Worm (Caenorhabditis elegans) whole organism, L4 larva: ENCODE measurements around the gene C27A7.8.
A peak's percentile ranks its signal among the peaks of the same experiment; 100 is the strongest.

Source experiments
- D1046.2 ChIP-seq: fragments of 200-800 bp; sonication (Bioruptor generic); IDR thresholded peaks from 2 replicates; pipeline ENCODE4 v1.3.6; 2022; ENCODE audit warnings: missing genetic modification characterization, missing compliant biosample characterization
- F26F4.8 ChIP-seq: fragments of 200-800 bp; sonication (Bioruptor generic); conservative IDR thresholded peaks from 2 replicates; pipeline ENCODE4 v1.3.6; 2022; ENCODE audit warnings: missing genetic modification characterization, missing compliant biosample characterization
- F44E2.7 ChIP-seq: fragments of 200-800 bp; sonication (Bioruptor generic); IDR thresholded peaks from 2 replicates; pipeline ENCODE4 v2.1.2; 2022; ENCODE audit warnings: missing genetic modification characterization, missing compliant biosample characterization
- F49E8.2 ChIP-seq: sonication (generic microtip); optimal IDR thresholded peaks from 2 replicates; lab custom pipeline; 2016; ENCODE audit warnings: missing compliant biosample characterization, mild to moderate bottlenecking, missing genetic modification characterization, borderline replicate concordance
- ZK337.2 ChIP-seq: fragments of 200-800 bp; sonication (Bioruptor generic); IDR thresholded peaks from 2 replicates; pipeline ENCODE4 v1.3.6; 2022; ENCODE audit warnings: missing genetic modification reagents, missing genetic modification characterization, missing compliant biosample characterization
- aha-1 ChIP-seq: fragments of 150-350 bp; peaks from one replicate; lab custom pipeline; 2014; ENCODE audit warnings: missing biosample characterization, missing genetic modification characterization
- attf-4 ChIP-seq: sonication (generic microtip); optimal IDR thresholded peaks from 3 replicates; lab custom pipeline; 2017; ENCODE audit warnings: missing biosample characterization, missing genetic modification characterization
- ceh-20 ChIP-seq: fragments of 200-800 bp; sonication (Bioruptor generic); IDR thresholded peaks from 2 replicates; pipeline ENCODE4 v1.3.6; 2022; ENCODE audit warnings: missing genetic modification reagents, missing genetic modification characterization, missing compliant biosample characterization
- daf-16 ChIP-seq, 3 experiments: sonication (generic microtip); optimal IDR thresholded peaks; 2 replicates each; lab custom pipeline; 2016 to 2017; ENCODE audit warnings: missing genetic modification characterization in 3 of 3, missing genetic modification reagents in 3 of 3, mild to moderate bottlenecking in 2 of 3, missing compliant biosample characterization in 2 of 3, missing biosample characterization in 1 of 3, moderate library complexity in 1 of 3
- daf-8 ChIP-seq: fragments of 200-800 bp; sonication (Bioruptor generic); IDR thresholded peaks from 2 replicates; pipeline ENCODE4 v1.3.6; 2022; ENCODE audit warnings: missing genetic modification characterization, missing compliant biosample characterization
- dmd-6 ChIP-seq: fragments of 200-800 bp; sonication (Bioruptor generic); IDR thresholded peaks from 2 replicates; pipeline ENCODE4 v1.3.6; 2022; ENCODE audit warnings: missing genetic modification reagents, missing genetic modification characterization, missing compliant biosample characterization
- duxl-1 ChIP-seq: sonication (generic microtip); optimal IDR thresholded peaks from 2 replicates; lab custom pipeline; 2016; ENCODE audit warnings: mild to moderate bottlenecking, missing genetic modification characterization, moderate library complexity, missing compliant biosample characterization; ENCODE audit not compliant: poor library complexity
- dve-1 ChIP-seq: sonication (generic microtip); optimal IDR thresholded peaks from 2 replicates; lab custom pipeline; 2017; ENCODE audit warnings: antibody characterized with exemption, mild to moderate bottlenecking, missing genetic modification characterization, missing compliant biosample characterization; ENCODE audit not compliant: insufficient read depth
- egl-43 ChIP-seq: fragments of 200-800 bp; sonication (Bioruptor generic); IDR thresholded peaks from 2 replicates; pipeline ENCODE4 v1.3.6; 2022; ENCODE audit warnings: missing genetic modification reagents, missing genetic modification characterization, missing compliant biosample characterization
- lim-7 ChIP-seq: fragments of 200-800 bp; sonication (Bioruptor generic); IDR thresholded peaks from 2 replicates; pipeline ENCODE4 v1.3.6; 2022; ENCODE audit warnings: missing genetic modification characterization, missing compliant biosample characterization
- lin-38 ChIP-seq: fragments of 200-800 bp; sonication (Bioruptor generic); IDR thresholded peaks from 2 replicates; pipeline ENCODE4 v1.3.6; 2022; ENCODE audit warnings: missing genetic modification reagents, missing genetic modification characterization, missing compliant biosample characterization
- lir-3 ChIP-seq: sonication (generic microtip); optimal IDR thresholded peaks from 2 replicates; lab custom pipeline; 2016; ENCODE audit warnings: mild to moderate bottlenecking, missing genetic modification characterization, missing compliant biosample characterization
- lsy-2 ChIP-seq, 2 experiments: fragments of 150-350 bp in 1 of 2; sonication (generic microtip) in 1 of 2; optimal IDR thresholded peaks; 2 replicates each; lab custom pipeline; 2014 to 2017; ENCODE audit warnings: missing biosample characterization in 2 of 2, missing genetic modification characterization in 2 of 2
- madf-5 ChIP-seq, 2 experiments: fragments of 200-800 bp; sonication (Bioruptor generic); IDR thresholded peaks; 2 replicates each; pipeline ENCODE4 v1.3.6; 2022; ENCODE audit warnings: missing compliant biosample characterization in 2 of 2, missing genetic modification characterization in 2 of 2
- nhr-102 ChIP-seq: sonication (generic microtip); optimal IDR thresholded peaks from 2 replicates; lab custom pipeline; 2016; ENCODE audit warnings: mild to moderate bottlenecking, missing genetic modification characterization, moderate library complexity, missing compliant biosample characterization
- nhr-11 ChIP-seq: fragments of 150-350 bp; optimal IDR thresholded peaks from 2 replicates; lab custom pipeline; 2014; ENCODE audit warnings: missing biosample characterization, missing genetic modification characterization
- nhr-111 ChIP-seq: fragments of 200-800 bp; sonication (Bioruptor generic); optimal IDR thresholded peaks from 2 replicates; lab custom pipeline; 2018; ENCODE audit warnings: mild to moderate bottlenecking, missing genetic modification characterization, missing compliant biosample characterization
- nhr-25 ChIP-seq: sonication (generic microtip); optimal IDR thresholded peaks from 2 replicates; lab custom pipeline; 2017; ENCODE audit warnings: missing genetic modification characterization, mild to moderate bottlenecking, missing compliant biosample characterization, antibody characterized with exemption, moderate library complexity, borderline replicate concordance; ENCODE audit not compliant: insufficient read depth
- nhr-28 ChIP-seq: fragments of 150-350 bp; optimal IDR thresholded peaks from 2 replicates; lab custom pipeline; 2014; ENCODE audit warnings: missing biosample characterization, missing genetic modification characterization
- nhr-42 ChIP-seq: fragments of 200-800 bp; sonication (Bioruptor generic); IDR thresholded peaks from 2 replicates; pipeline ENCODE4 v1.3.6; 2022; ENCODE audit warnings: missing genetic modification characterization, missing compliant biosample characterization
- nhr-48 ChIP-seq: sonication (generic microtip); optimal IDR thresholded peaks from 2 replicates; lab custom pipeline; 2016; ENCODE audit warnings: mild to moderate bottlenecking, missing genetic modification characterization, missing compliant biosample characterization
- nhr-6 ChIP-seq: fragments of 150-350 bp; optimal IDR thresholded peaks from 2 replicates; lab custom pipeline; 2014; ENCODE audit warnings: missing biosample characterization, missing genetic modification characterization
- nhr-77 ChIP-seq: fragments of 150-350 bp; optimal IDR thresholded peaks from 2 replicates; lab custom pipeline; 2014; ENCODE audit warnings: missing biosample characterization, missing genetic modification characterization
- pha-4 ChIP-seq, 2 experiments: fragments of 150-350 bp in 1 of 2; fragments of 200-800 bp in 1 of 2; sonication (Bioruptor generic) in 1 of 2; IDR thresholded peaks in 1 of 2; optimal IDR thresholded peaks in 1 of 2; 2 replicates each; pipeline versions ENCODE4 v1.3.6 to Lab custom; 2014 to 2022; ENCODE audit warnings: missing genetic modification characterization in 2 of 2, missing genetic modification reagents in 2 of 2, missing biosample characterization in 1 of 2, missing compliant biosample characterization in 1 of 2
- pqm-1 ChIP-seq: sonication (generic microtip); optimal IDR thresholded peaks from 2 replicates; lab custom pipeline; 2017; ENCODE audit warnings: missing biosample characterization, missing genetic modification characterization
- rbr-2 ChIP-seq: sonication (generic microtip); optimal IDR thresholded peaks from 2 replicates; lab custom pipeline; 2016; ENCODE audit warnings: missing genotype, missing genetic modification characterization, missing compliant biosample characterization
- unc-130 ChIP-seq: sonication (generic microtip); optimal IDR thresholded peaks from 2 replicates; lab custom pipeline; 2016; ENCODE audit warnings: missing genetic modification reagents, missing genetic modification characterization, missing compliant biosample characterization
- unc-62 ChIP-seq, 3 experiments: fragments of 150-350 bp in 1 of 3; sonication (generic microtip); optimal IDR thresholded peaks in 2 of 3; peaks in 1 of 3; 1 replicate in 1 of 3; 2 replicates in 2 of 3; lab custom pipeline; 2014 to 2017; ENCODE audit warnings: missing biosample characterization in 3 of 3, missing genetic modification characterization in 3 of 3, missing genetic modification reagents in 3 of 3, missing genotype in 1 of 3
- zag-1 ChIP-seq: fragments of 150-350 bp; optimal IDR thresholded peaks from 2 replicates; lab custom pipeline; 2014; ENCODE audit warnings: missing biosample characterization, missing genetic modification characterization

Gene C27A7.8

DNA sequence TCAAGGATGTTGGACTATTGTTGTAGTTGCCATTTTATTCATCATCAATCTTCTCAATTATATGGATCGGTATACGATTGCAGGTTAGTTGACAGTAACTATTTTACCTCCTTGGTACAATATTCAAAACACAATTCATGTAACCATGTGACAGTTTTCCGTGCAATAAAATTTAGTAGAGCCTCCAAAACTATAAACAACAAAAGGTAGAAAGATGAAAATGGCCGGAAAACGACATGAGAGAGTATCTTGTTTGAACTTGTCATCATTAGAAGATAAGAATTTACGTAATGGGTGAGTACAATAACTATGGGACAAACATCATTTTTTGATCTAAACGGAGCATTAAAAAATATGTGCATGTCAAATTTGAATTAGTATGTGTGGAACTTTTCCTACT is 37.8 kb upstream of the C27A7.8 start:
- TF ChIP-seq dmd-6 (peak; percentile 75), rbr-2 (tag; lab: Kevin White, UChicago) (no peak), attf-4 (tag; lab: Kevin White, UChicago) (no peak), egl-43 (GFP tag; lab: Robert Waterston, UW) (no peak), F49E8.2 (no peak), lim-7 (GFP tag; lab: Robert Waterston, UW) (no peak), nhr-25 (no peak), nhr-77 (tag; lab: Kevin White, UChicago) (no peak), dve-1 (peak; percentile 38), unc-62 (GFP tag; optimal IDR thresholded peaks at IDR 0.05 in 1 of 2; lab: Kevin White, UChicago) (peak in 1 of 2 experiments; percentile 97), unc-62 (tag; optimal IDR thresholded peaks at IDR 0.05; lab: Kevin White, UChicago) (no peak), zag-1 (tag; lab: Kevin White, UChicago) (no peak), nhr-102 (tag; lab: Kevin White, UChicago) (no peak), D1046.2 (GFP tag; lab: Robert Waterston, UW) (no peak), daf-16 (GFP tag; optimal IDR thresholded peaks at IDR 0.05; lab: Kevin White, UChicago) (no peak), daf-16 (tag; optimal IDR thresholded peaks at IDR 0.05; lab: Kevin White, UChicago) (peak; percentile 69), F44E2.7 (GFP tag; lab: Robert Waterston, UW) (no peak), madf-5 (GFP tag; IDR thresholded peaks at IDR 0.05; lab: Robert Waterston, UW) (no peak), nhr-6 (no peak), lir-3 (tag; lab: Kevin White, UChicago) (no peak), nhr-48 (tag; lab: Kevin White, UChicago) (no peak), F26F4.8 (GFP tag; lab: Robert Waterston, UW) (no peak), nhr-28 (peak; percentile 81), unc-130 (GFP tag; lab: Kevin White, UChicago) (no peak)

ce11 chrV:12117567-12118053 is 35.3 kb upstream of the C27A7.8 start, which contains the start of gene C13C4.8:
TSS of gene C13C4.8 (plus strand) at chrV:12118003.
- TF ChIP-seq pha-4 (GFP tag; IDR thresholded peaks at IDR 0.05; lab: Robert Waterston, UW) (no peak), pha-4 (tag; optimal IDR thresholded peaks at IDR 0.05; lab: Kevin White, UChicago) (peak; percentile 9), ZK337.2 (GFP tag; lab: Robert Waterston, UW) (no peak), aha-1 (tag; lab: Kevin White, UChicago) (peak; percentile 90), F26F4.8 (GFP tag; lab: Robert Waterston, UW) (no peak), daf-8 (GFP tag; lab: Robert Waterston, UW) (no peak)
- TF ChIP-seq, all 104 proteins: peak for 2

- TF ChIP-seq pqm-1 (tag; lab: Kevin White, UChicago) (no peak), madf-5 (GFP tag; IDR thresholded peaks at IDR 0.05; lab: Robert Waterston, UW) (no peak), lin-38 (GFP tag; lab: Robert Waterston, UW) (no peak), lsy-2 (tag; optimal IDR thresholded peaks at IDR 0.05; lab: Kevin White, UChicago) (no peak), ceh-20 (GFP tag; lab: Robert Waterston, UW) (no peak), nhr-111 (GFP tag; lab: Kevin White, UChicago) (no peak), nhr-42 (GFP tag; lab: Robert Waterston, UW) (no peak), duxl-1 (tag; lab: Kevin White, UChicago) (no peak), unc-62 (GFP tag; optimal IDR thresholded peaks at IDR 0.05 in 1 of 2; lab: Kevin White, UChicago) (no peak), unc-62 (tag; optimal IDR thresholded peaks at IDR 0.05; lab: Kevin White, UChicago) (no peak)
- TF ChIP-seq, all 104 proteins: peak for 0
These were observed 32.6 kb upstream of the C27A7.8 start, which contains the start of gene C13C4.7 for ce11 chrV:12120381-12120780. TSS of gene C13C4.7 (minus strand) at chrV:12120481.

ce11 chrV:12121274-12121673 is 31.7 kb upstream of the C27A7.8 start, which contains the start of gene C13C4.6:
TSS of gene C13C4.6 (plus strand) at chrV:12121574.
- no peak for TF ChIP-seq nhr-25
- TF ChIP-seq nhr-11 (tag; lab: Kevin White, UChicago): no peak
- TF ChIP-seq, all 104 proteins: peak for 0
